Worm (Caenorhabditis elegans): Measurements from ENCODE around the gene fbxa-85.
"Not testable (repeated sequence)": the region's sequence is repeated elsewhere in the genome, so short reads cannot be mapped to it uniquely, and the experiment has no call there.

fbxa-85 gene

ce11 chrV:17255028-17255427 lies 3.9 kb upstream of the fbxa-85 start, which contains the start of gene srh-116:
srh-116 (minus strand) TSS chrV:17255128.
- TF ChIP-seq cog-1 (tag; optimal IDR thresholded peaks at IDR 0.05); tab-1 (GFP tag; IDR thresholded peaks at IDR 0.05); T22C8.4 (GFP tag; IDR thresholded peaks at IDR 0.05): not testable (repeated sequence)

ce11 chrV:17255454-17255853 lies 3.5 kb upstream of the fbxa-85 start, which contains the start of gene srh-115:
srh-115 (plus strand) TSS chrV:17255754.
- no peak for TF ChIP-seq tab-1 (GFP tag; IDR thresholded peaks at IDR 0.05)
- TF ChIP-seq ztf-29 (GFP tag; IDR thresholded peaks at IDR 0.05), result no peak
- TF ChIP-seq T22C8.4 (GFP tag; IDR thresholded peaks at IDR 0.05), result no peak
- TF ChIP-seq flt-1 (GFP tag; IDR thresholded peaks at IDR 0.05), result no peak
- TF ChIP-seq cog-1 (tag; optimal IDR thresholded peaks at IDR 0.05), result no peak

- no peak for TF ChIP-seq cog-1 (tag; optimal IDR thresholded peaks at IDR 0.05)
- TF ChIP-seq tab-1 (GFP tag; IDR thresholded peaks at IDR 0.05), result no peak
Observed at ce11 chrV:17257637-17258036, 1.3 kb upstream of the fbxa-85 start.

ce11 chrV:17258244-17258643 lies 724 bp upstream of the fbxa-85 start:
- TF ChIP-seq ztf-23 (GFP tag; IDR thresholded peaks at IDR 0.05) (no peak), flt-1 (GFP tag; IDR thresholded peaks at IDR 0.05) (no peak), med-1 (GFP tag; optimal IDR thresholded peaks at IDR 0.05; ENCODE audit: insufficient read depth) (no peak), ztf-29 (GFP tag; IDR thresholded peaks at IDR 0.05) (no peak)

ce11 chrV:17261385-17261784 lies 2.4 kb downstream of the fbxa-85 start:
- no peak for TF ChIP-seq T22C8.4 (GFP tag; IDR thresholded peaks at IDR 0.05)
- TF ChIP-seq ztf-29 (GFP tag; IDR thresholded peaks at IDR 0.05), result no peak
- TF ChIP-seq med-1 (GFP tag; optimal IDR thresholded peaks at IDR 0.05; ENCODE audit: insufficient read depth), result no peak
- TF ChIP-seq ztf-23 (GFP tag; IDR thresholded peaks at IDR 0.05), result no peak
- no peak for TF ChIP-seq flt-1 (GFP tag; IDR thresholded peaks at IDR 0.05)
- no peak for TF ChIP-seq klf-2 (GFP tag; conservative IDR thresholded peaks at IDR 0.05)
- no peak for TF ChIP-seq tab-1 (GFP tag; IDR thresholded peaks at IDR 0.05)
- no peak for TF ChIP-seq cog-1 (tag; optimal IDR thresholded peaks at IDR 0.05)
- no peak for TF ChIP-seq ref-1 (GFP tag; conservative IDR thresholded peaks at IDR 0.05)

ce11 chrV:17264855-17265254 lies 5.9 kb downstream of the fbxa-85 start, which contains the start of gene K10G4.3:
K10G4.3 (minus strand) TSS chrV:17264955.
- TF ChIP-seq ztf-29 (GFP tag; IDR thresholded peaks at IDR 0.05); cog-1 (tag; optimal IDR thresholded peaks at IDR 0.05); flt-1 (GFP tag; IDR thresholded peaks at IDR 0.05): not testable (repeated sequence)

- TF ChIP-seq med-1 (GFP tag; optimal IDR thresholded peaks at IDR 0.05; ENCODE audit: insufficient read depth), result no peak
- no peak for TF ChIP-seq ref-1 (GFP tag; conservative IDR thresholded peaks at IDR 0.05)
- no peak for TF ChIP-seq klf-2 (GFP tag; conservative IDR thresholded peaks at IDR 0.05)
- TF ChIP-seq cog-1 (tag; optimal IDR thresholded peaks at IDR 0.05), result no peak
- no peak for TF ChIP-seq ztf-29 (GFP tag; IDR thresholded peaks at IDR 0.05)
- no peak for TF ChIP-seq ztf-23 (GFP tag; IDR thresholded peaks at IDR 0.05)
- no peak for TF ChIP-seq T22C8.4 (GFP tag; IDR thresholded peaks at IDR 0.05)
- no peak for TF ChIP-seq tab-1 (GFP tag; IDR thresholded peaks at IDR 0.05)
- no peak for TF ChIP-seq flt-1 (GFP tag; IDR thresholded peaks at IDR 0.05)
Observed at ce11 chrV:17272112-17272511, 13.1 kb downstream of the fbxa-85 start.

ce11 chrV:17273249-17273648 lies 14.3 kb downstream of the fbxa-85 start, which contains the start of gene K10G4.10:
K10G4.10 (plus strand) TSS chrV:17273549.
- TF ChIP-seq ref-1 (GFP tag; conservative IDR thresholded peaks at IDR 0.05) (no peak), tab-1 (GFP tag; IDR thresholded peaks at IDR 0.05) (no peak), ztf-23 (GFP tag; IDR thresholded peaks at IDR 0.05) (no peak), ztf-29 (GFP tag; IDR thresholded peaks at IDR 0.05) (no peak), cog-1 (tag; optimal IDR thresholded peaks at IDR 0.05) (no peak), T22C8.4 (GFP tag; IDR thresholded peaks at IDR 0.05) (no peak), med-1 (GFP tag; optimal IDR thresholded peaks at IDR 0.05; ENCODE audit: insufficient read depth) (no peak), klf-2 (GFP tag; conservative IDR thresholded peaks at IDR 0.05) (no peak), flt-1 (GFP tag; IDR thresholded peaks at IDR 0.05) (no peak)

ce11 chrV:17284159-17284558 lies 25.2 kb downstream of the fbxa-85 start:
- TF ChIP-seq T22C8.4 (GFP tag; IDR thresholded peaks at IDR 0.05) (no peak), ztf-29 (GFP tag; IDR thresholded peaks at IDR 0.05) (no peak), cog-1 (tag; optimal IDR thresholded peaks at IDR 0.05) (no peak), flt-1 (GFP tag; IDR thresholded peaks at IDR 0.05) (no peak), ztf-23 (GFP tag; IDR thresholded peaks at IDR 0.05) (no peak), med-1 (GFP tag; optimal IDR thresholded peaks at IDR 0.05; ENCODE audit: insufficient read depth) (no peak), ref-1 (GFP tag; conservative IDR thresholded peaks at IDR 0.05) (no peak), tab-1 (GFP tag; IDR thresholded peaks at IDR 0.05) (no peak), klf-2 (GFP tag; conservative IDR thresholded peaks at IDR 0.05) (no peak)

ce11 chrV:17292740-17293139 lies 33.8 kb downstream of the fbxa-85 start:
- TF ChIP-seq cog-1 (tag; optimal IDR thresholded peaks at IDR 0.05) (no peak), med-1 (GFP tag; optimal IDR thresholded peaks at IDR 0.05; ENCODE audit: insufficient read depth) (no peak), tab-1 (GFP tag; IDR thresholded peaks at IDR 0.05) (no peak), ref-1 (GFP tag; conservative IDR thresholded peaks at IDR 0.05) (no peak), ztf-23 (GFP tag; IDR thresholded peaks at IDR 0.05) (no peak), flt-1 (GFP tag; IDR thresholded peaks at IDR 0.05) (no peak), T22C8.4 (GFP tag; IDR thresholded peaks at IDR 0.05) (no peak), ztf-29 (GFP tag; IDR thresholded peaks at IDR 0.05) (no peak), klf-2 (GFP tag; conservative IDR thresholded peaks at IDR 0.05) (no peak)

- TF ChIP-seq tab-1 (GFP tag; IDR thresholded peaks at IDR 0.05), result no peak
- TF ChIP-seq med-1 (GFP tag; optimal IDR thresholded peaks at IDR 0.05; ENCODE audit: insufficient read depth), result no peak
- TF ChIP-seq T22C8.4 (GFP tag; IDR thresholded peaks at IDR 0.05), result no peak
- TF ChIP-seq klf-2 (GFP tag; conservative IDR thresholded peaks at IDR 0.05), result no peak
Observed at ce11 chrV:17296443-17296842, 37.5 kb downstream of the fbxa-85 start.
